Fruit fly (Drosophila melanogaster) whole organism, prepupa: ENCODE measurements around the gene Btk.
A peak's percentile ranks its signal among the peaks of the same experiment; 100 is the strongest.

Source experiments
- CG6854 ChIP-seq: fragments of 200-800 bp; sonication (Bioruptor generic); optimal IDR thresholded peaks from 2 replicates; lab custom pipeline; 2017; ENCODE audit warnings: missing biosample characterization, mild to moderate bottlenecking, missing genetic modification characterization
- Eip93F ChIP-seq: fragments of 200-800 bp; sonication (Bioruptor generic); optimal IDR thresholded peaks from 2 replicates; lab custom pipeline; 2016; ENCODE audit warnings: missing biosample characterization, mild to moderate bottlenecking, missing genetic modification characterization
- Ets96B ChIP-seq: fragments of 200-800 bp; optimal IDR thresholded peaks from 2 replicates; lab custom pipeline; 2019; ENCODE audit warnings: missing biosample characterization, mild to moderate bottlenecking, missing genetic modification characterization, moderate library complexity
- Gug ChIP-seq: fragments of 200-800 bp; sonication (Bioruptor generic); IDR thresholded peaks from 2 replicates; pipeline ENCODE4 v1.3.6; 2022; ENCODE audit warnings: missing biosample characterization, missing genetic modification characterization
- Hr38 ChIP-seq: sonication (Bioruptor generic); optimal IDR thresholded peaks from 2 replicates; lab custom pipeline; 2016; ENCODE audit warnings: missing biosample characterization, missing genetic modification characterization
- OdsH ChIP-seq: fragments of 200-800 bp; sonication (Bioruptor generic); optimal IDR thresholded peaks from 3 replicates; lab custom pipeline; 2016; ENCODE audit warnings: missing biosample characterization, missing genetic modification characterization
- cyc ChIP-seq: fragments of 200-800 bp; sonication (Bioruptor generic); optimal IDR thresholded peaks from 3 replicates; lab custom pipeline; 2016; ENCODE audit warnings: missing biosample characterization, missing genetic modification characterization
- fd59A ChIP-seq: fragments of 200-800 bp; sonication (Bioruptor generic); optimal IDR thresholded peaks from 2 replicates; lab custom pipeline; 2017; ENCODE audit warnings: missing biosample characterization, mild to moderate bottlenecking, missing genetic modification characterization, missing genetic modification reagents
- svp ChIP-seq: fragments of 200-800 bp; sonication (Bioruptor generic); peaks from one replicate; lab custom pipeline; 2016; ENCODE audit warnings: missing biosample characterization, missing genetic modification characterization

DNA sequence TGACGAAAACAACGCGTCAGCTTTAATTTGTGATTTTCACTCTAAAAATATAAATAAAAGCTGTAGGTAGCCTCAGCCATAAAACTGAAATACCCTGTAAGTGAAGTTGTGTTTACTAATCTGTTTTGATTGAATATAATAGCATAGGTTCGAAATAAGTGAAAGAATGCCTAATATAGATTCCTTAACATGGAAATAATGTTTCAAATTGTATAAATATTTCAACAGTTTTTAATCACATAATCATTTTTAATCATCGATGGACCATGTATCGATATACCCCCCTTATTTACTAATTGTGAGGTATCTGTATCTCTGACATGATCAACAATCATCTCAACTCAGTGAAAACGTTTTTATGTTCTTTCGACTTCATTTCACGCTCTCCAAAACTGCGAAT, 45.5 kb downstream of the Btk start:
- peak; percentile 67 for TF ChIP-seq svp (GFP tag; lab: Kevin White, UChicago)
- TF ChIP-seq Gug (GFP tag; lab: Robert Waterston, UW) = no peak
- TF ChIP-seq fd59A = no peak
- TF ChIP-seq Eip93F (GFP tag; lab: Kevin White, UChicago) = no peak
- TF ChIP-seq Hr38 (GFP tag; lab: Kevin White, UChicago) = no peak
- TF ChIP-seq OdsH (GFP tag; lab: Kevin White, UChicago) = no peak
- TF ChIP-seq CG6854 (GFP tag; lab: Kevin White, UChicago) = no peak
- no peak for TF ChIP-seq cyc (GFP tag; lab: Kevin White, UChicago)
- no peak for TF ChIP-seq Ets96B (tag; lab: Kevin White, UChicago)
